Fruit fly (Drosophila melanogaster) whole organism, embryonic: ENCODE measurements around the gene CG31775.
A peak's percentile ranks its signal among the peaks of the same experiment; 100 is the strongest.

Source experiments
- Ada2b ChIP-seq: fragments of 200-800 bp; sonication (Bioruptor generic); IDR thresholded peaks from 2 replicates; pipeline ENCODE4 v1.3.6; 2022; ENCODE audit warnings: missing biosample characterization, missing genetic modification characterization
- CG10267 ChIP-seq: fragments of 200-800 bp; sonication (Bioruptor generic); optimal IDR thresholded peaks from 2 replicates; lab custom pipeline; 2018; ENCODE audit warnings: missing biosample characterization, mild to moderate bottlenecking, missing genetic modification characterization, moderate library complexity
- CG11456 ChIP-seq: fragments of 200-800 bp; sonication (Bioruptor generic); IDR thresholded peaks from 3 replicates; pipeline ENCODE4 v1.3.6; 2022; ENCODE audit warnings: missing biosample characterization, missing genetic modification characterization
- CG11723 ChIP-seq: fragments of 200-800 bp; sonication (Bioruptor generic); optimal IDR thresholded peaks from 2 replicates; lab custom pipeline; 2017; ENCODE audit warnings: missing biosample characterization, mild to moderate bottlenecking, missing genetic modification characterization
- CG12104 ChIP-seq: fragments of 200-800 bp; sonication (Bioruptor generic); optimal IDR thresholded peaks from 3 replicates; lab custom pipeline; 2016; ENCODE audit warnings: missing biosample characterization, missing genetic modification characterization
- CG14965 ChIP-seq: fragments of 200-800 bp; sonication (Bioruptor generic); optimal IDR thresholded peaks from 2 replicates; lab custom pipeline; 2016; ENCODE audit warnings: missing biosample characterization, missing genetic modification characterization, borderline replicate concordance
- CG1602 ChIP-seq: fragments of 200-800 bp; sonication (Bioruptor generic); optimal IDR thresholded peaks from 3 replicates; lab custom pipeline; 2016; ENCODE audit warnings: missing biosample characterization, missing genetic modification characterization
- CG16815 ChIP-seq: fragments of 200-800 bp; sonication (Bioruptor generic); optimal IDR thresholded peaks from 3 replicates; lab custom pipeline; 2017; ENCODE audit warnings: missing biosample characterization, mild to moderate bottlenecking, missing genetic modification characterization
- CG18476 ChIP-seq: fragments of 200-800 bp; sonication (Bioruptor generic); optimal IDR thresholded peaks from 2 replicates; lab custom pipeline; 2016; ENCODE audit warnings: missing biosample characterization, mild to moderate bottlenecking, missing genetic modification characterization
- CG2120 ChIP-seq: fragments of 200-800 bp; sonication (Bioruptor generic); optimal IDR thresholded peaks from 3 replicates; lab custom pipeline; 2016; ENCODE audit warnings: missing biosample characterization, missing genetic modification characterization
- CG3407 ChIP-seq: fragments of 200-800 bp; sonication (Bioruptor generic); optimal IDR thresholded peaks from 2 replicates; lab custom pipeline; 2018; ENCODE audit warnings: missing biosample characterization, mild to moderate bottlenecking, missing genetic modification characterization
- CG3726 ChIP-seq: fragments of 200-800 bp; sonication (Bioruptor generic); IDR thresholded peaks from 3 replicates; pipeline ENCODE4, ENCODE4 v1.3.6; 2022; ENCODE audit warnings: missing biosample characterization, missing genetic modification characterization
- CG3838 ChIP-seq: fragments of 200-800 bp; sonication (Bioruptor generic); optimal IDR thresholded peaks from 3 replicates; lab custom pipeline; 2016; ENCODE audit warnings: missing biosample characterization, missing genetic modification characterization
- CG4820 ChIP-seq: fragments of 200-800 bp; sonication (Bioruptor generic); optimal IDR thresholded peaks from 3 replicates; lab custom pipeline; 2016; ENCODE audit warnings: missing biosample characterization, missing genetic modification characterization
- CG6791 ChIP-seq: fragments of 200-800 bp; sonication (Bioruptor generic); IDR thresholded peaks from 3 replicates; pipeline ENCODE4 v1.3.6; 2022; ENCODE audit warnings: missing biosample characterization, missing genetic modification characterization; ENCODE audit not compliant: partially characterized antibody
- CG7271 ChIP-seq: fragments of 200-800 bp; sonication (Bioruptor generic); optimal IDR thresholded peaks from 2 replicates; lab custom pipeline; 2018; ENCODE audit warnings: missing biosample characterization, mild to moderate bottlenecking, missing genetic modification characterization, moderate library complexity
- CG9437 ChIP-seq: fragments of 200-800 bp; sonication (Bioruptor generic); optimal IDR thresholded peaks from 2 replicates; lab custom pipeline; 2018; ENCODE audit warnings: missing biosample characterization, mild to moderate bottlenecking, missing genetic modification characterization
- CG9727 ChIP-seq: fragments of 200-800 bp; sonication (Bioruptor generic); optimal IDR thresholded peaks from 3 replicates; lab custom pipeline; 2017; ENCODE audit warnings: missing biosample characterization, mild to moderate bottlenecking, missing genetic modification characterization
- CG9817 ChIP-seq: fragments of 200-800 bp; sonication (Bioruptor generic); optimal IDR thresholded peaks from 2 replicates; lab custom pipeline; 2018; ENCODE audit warnings: missing biosample characterization, mild to moderate bottlenecking, missing genetic modification characterization, moderate library complexity
- CkIIα-i1 ChIP-seq: fragments of 200-800 bp; sonication (Bioruptor generic); IDR thresholded peaks from 2 replicates; pipeline ENCODE4 v1.3.6; 2022; ENCODE audit warnings: missing biosample characterization, missing genetic modification characterization
- Dfd ChIP-seq, 2 experiments: fragments of >200 bp; optimal IDR thresholded peaks; 2 replicates each; lab custom pipeline; 2017; ENCODE audit warnings: missing biosample characterization in 2 of 2, missing genetic modification characterization in 2 of 2
- Lim3 ChIP-seq: fragments of 200-800 bp; sonication (Bioruptor generic); IDR thresholded peaks from 2 replicates; pipeline ENCODE4 v1.3.6; 2022; ENCODE audit warnings: missing biosample characterization, missing genetic modification characterization
- Med ChIP-seq: fragments of 200-800 bp; sonication (Bioruptor generic); peaks from one replicate; lab custom pipeline; 2016; ENCODE audit warnings: missing biosample characterization, missing genetic modification characterization, mild to moderate bottlenecking, inconsistent platforms, moderate library complexity
- Meics ChIP-seq: fragments of 200-800 bp; sonication (Bioruptor generic); optimal IDR thresholded peaks from 2 replicates; lab custom pipeline; 2017; ENCODE audit warnings: missing biosample characterization, mild to moderate bottlenecking, missing genetic modification characterization
- Neu2 ChIP-seq: fragments of 200-800 bp; sonication (Bioruptor generic); optimal IDR thresholded peaks from 3 replicates; lab custom pipeline; 2016; ENCODE audit warnings: missing biosample characterization, missing genetic modification characterization, borderline replicate concordance
- NfI ChIP-seq: fragments of 200-800 bp; sonication (Bioruptor generic); optimal IDR thresholded peaks from 3 replicates; lab custom pipeline; 2018; ENCODE audit warnings: missing biosample characterization, mild to moderate bottlenecking, missing genetic modification characterization, moderate library complexity
- PHDP ChIP-seq: fragments of 200-800 bp; sonication (Bioruptor generic); optimal IDR thresholded peaks from 3 replicates; lab custom pipeline; 2018; ENCODE audit warnings: missing biosample characterization, mild to moderate bottlenecking, missing genetic modification characterization, moderate library complexity
- Ptx1 ChIP-seq: fragments of 200-800 bp; sonication (Bioruptor generic); IDR thresholded peaks from 2 replicates; pipeline ENCODE4 v1.3.6; 2022; ENCODE audit warnings: missing biosample characterization, missing genetic modification characterization
- Trl ChIP-seq, 3 experiments: fragments of >200 bp in 2 of 3; fragments of 200-800 bp in 1 of 3; sonication (Bioruptor generic) in 1 of 3; optimal IDR thresholded peaks; 2 replicates in 1 of 3; 3 replicates in 2 of 3; lab custom pipeline; 2016 to 2017; ENCODE audit warnings: missing biosample characterization in 1 of 3, missing genetic modification characterization in 1 of 3
- ase ChIP-seq: fragments of 200-800 bp; sonication (Bioruptor generic); IDR thresholded peaks from 3 replicates; pipeline ENCODE4 v1.3.6; 2022; ENCODE audit warnings: missing biosample characterization, missing genetic modification characterization
- az2 ChIP-seq: fragments of 200-800 bp; sonication (Bioruptor generic); optimal IDR thresholded peaks from 3 replicates; lab custom pipeline; 2016; ENCODE audit warnings: missing biosample characterization, missing genetic modification characterization
- caup ChIP-seq: fragments of 200-800 bp; sonication (Bioruptor generic); optimal IDR thresholded peaks from 3 replicates; lab custom pipeline; 2017; ENCODE audit warnings: missing biosample characterization, mild to moderate bottlenecking, missing genetic modification characterization, moderate library complexity; ENCODE audit not compliant: severe bottlenecking
- chif ChIP-seq, 2 experiments: fragments of 200-800 bp; sonication (Bioruptor generic); optimal IDR thresholded peaks; 3 replicates each; lab custom pipeline; 2016; ENCODE audit warnings: missing biosample characterization in 2 of 2, missing genetic modification characterization in 2 of 2
- chm ChIP-seq: fragments of 200-800 bp; sonication (Bioruptor generic); IDR thresholded peaks from 2 replicates; pipeline ENCODE4 v1.3.6; 2022; ENCODE audit warnings: missing biosample characterization, missing genetic modification characterization
- dmrt99B ChIP-seq: fragments of 200-800 bp; sonication (Bioruptor generic); optimal IDR thresholded peaks from 2 replicates; lab custom pipeline; 2018; ENCODE audit warnings: missing biosample characterization, mild to moderate bottlenecking, missing genetic modification characterization, moderate library complexity
- gem ChIP-seq: fragments of 200-800 bp; sonication (Bioruptor generic); optimal IDR thresholded peaks from 2 replicates; lab custom pipeline; 2019; ENCODE audit warnings: missing biosample characterization, mild to moderate bottlenecking, missing genetic modification characterization, moderate library complexity
- grau ChIP-seq: fragments of 200-800 bp; optimal IDR thresholded peaks from 3 replicates; lab custom pipeline; 2019; ENCODE audit warnings: missing biosample characterization, mild to moderate bottlenecking, missing genetic modification characterization, moderate library complexity
- ken ChIP-seq: fragments of 200-800 bp; sonication (Bioruptor generic); IDR thresholded peaks from 3 replicates; pipeline ENCODE4 v1.3.6; 2022; ENCODE audit warnings: missing biosample characterization, missing genetic modification characterization
- lola ChIP-seq, 3 experiments: fragments of >200 bp in 2 of 3; fragments of 200-800 bp in 1 of 3; sonication (Bioruptor generic) in 1 of 3; optimal IDR thresholded peaks; 2 replicates each; lab custom pipeline; 2017 to 2019; ENCODE audit warnings: missing biosample characterization in 3 of 3, missing genetic modification characterization in 3 of 3, mild to moderate bottlenecking in 1 of 3, moderate library complexity in 1 of 3
- odd ChIP-seq: fragments of 200-800 bp; sonication (Bioruptor generic); optimal IDR thresholded peaks from 2 replicates; lab custom pipeline; 2017; ENCODE audit warnings: missing biosample characterization, mild to moderate bottlenecking, missing genetic modification characterization
- onecut ChIP-seq: fragments of 200-800 bp; sonication (Bioruptor generic); IDR thresholded peaks from 2 replicates; pipeline ENCODE4 v1.3.6; 2022; ENCODE audit warnings: missing biosample characterization, missing genetic modification characterization
- org-1 ChIP-seq: fragments of 200-800 bp; sonication (Bioruptor generic); optimal IDR thresholded peaks from 2 replicates; lab custom pipeline; 2017; ENCODE audit warnings: missing biosample characterization, missing genetic modification characterization
- pho ChIP-seq: fragments of 200-800 bp; sonication (Bioruptor generic); optimal IDR thresholded peaks from 2 replicates; lab custom pipeline; 2016; ENCODE audit warnings: missing biosample characterization, missing genetic modification characterization
- psq ChIP-seq: fragments of 200-800 bp; sonication (Bioruptor generic); optimal IDR thresholded peaks from 2 replicates; lab custom pipeline; 2017; ENCODE audit warnings: missing biosample characterization, missing genetic modification characterization
- ranshi ChIP-seq: fragments of 200-800 bp; sonication (Bioruptor generic); IDR thresholded peaks from 2 replicates; pipeline ENCODE4 v1.3.6; 2022; ENCODE audit warnings: missing biosample characterization, missing genetic modification characterization
- schlank ChIP-seq: fragments of 200-800 bp; sonication (Bioruptor generic); optimal IDR thresholded peaks from 2 replicates; lab custom pipeline; 2018; ENCODE audit warnings: missing biosample characterization, mild to moderate bottlenecking, missing genetic modification characterization
- sisA ChIP-seq: fragments of 200-800 bp; sonication (Bioruptor generic); IDR thresholded peaks from 2 replicates; pipeline ENCODE4 v1.3.6; 2022; ENCODE audit warnings: missing biosample characterization, missing genetic modification characterization
- wek ChIP-seq: fragments of 200-800 bp; sonication (Bioruptor generic); optimal IDR thresholded peaks from 3 replicates; lab custom pipeline; 2018; ENCODE audit warnings: missing biosample characterization, mild to moderate bottlenecking, missing genetic modification characterization, moderate library complexity
- z ChIP-seq: fragments of 200-800 bp; sonication (Bioruptor generic); IDR thresholded peaks from 3 replicates; pipeline ENCODE4 v1.3.6; 2022; ENCODE audit warnings: missing biosample characterization, missing genetic modification characterization
- zf30C ChIP-seq: fragments of 200-800 bp; sonication (Bioruptor generic); optimal IDR thresholded peaks from 3 replicates; lab custom pipeline; 2018; ENCODE audit warnings: missing biosample characterization, mild to moderate bottlenecking, missing genetic modification characterization

The CG31775 gene

dm6 chr2L:14701495-14701894 lies 36.1 kb downstream of the CG31775 start (continued):
- TF ChIP-seq z (GFP tag; lab: Robert Waterston, UW) (no peak), wek (GFP tag; lab: Kevin White, UChicago) (peak; percentile 3), caup (GFP tag; lab: Kevin White, UChicago) (no peak), CG10267 (tag; lab: Kevin White, UChicago) (peak; percentile 18), zf30C (GFP tag; lab: Kevin White, UChicago) (peak; percentile 40), Ptx1 (peak; percentile 61), pho (GFP tag; lab: Kevin White, UChicago) (no peak), ranshi (GFP tag; lab: Robert Waterston, UW) (peak; percentile 78), CG18476 (GFP tag; lab: Kevin White, UChicago) (peak; percentile 19), schlank (tag; lab: Kevin White, UChicago) (no peak), CG3838 (GFP tag; lab: Kevin White, UChicago) (no peak), Meics (no peak), CG7271 (tag; lab: Kevin White, UChicago) (no peak), CG4820 (peak; percentile 72), CG2120 (GFP tag; lab: Kevin White, UChicago) (no peak), CkIIα-i1 (no peak), gem (peak; percentile 82), Med (GFP tag; lab: Kevin White, UChicago) (peak; percentile 84), dmrt99B (tag; lab: Kevin White, UChicago) (peak; percentile 60), sisA (GFP tag; lab: Robert Waterston, UW) (peak; percentile 85), chif (GFP tag; optimal IDR thresholded peaks at IDR 0.05; lab: Kevin White, UChicago) (peak in 1 of 2 experiments; percentile 50), grau (tag; lab: Kevin White, UChicago) (peak; percentile 57), CG9817 (tag; lab: Kevin White, UChicago) (peak; percentile 8), CG11723 (GFP tag; lab: Kevin White, UChicago) (peak; percentile 36), Trl (optimal IDR thresholded peaks at IDR 0.05; lab: Kevin White, UChicago) (no peak), Trl (GFP tag; optimal IDR thresholded peaks at IDR 0.05; lab: Kevin White, UChicago) (no peak), CG16815 (GFP tag; lab: Kevin White, UChicago) (peak; percentile 38), CG3726 (GFP tag; lab: Robert Waterston, UW) (no peak), az2 (peak; percentile 74), Dfd (GFP tag; optimal IDR thresholded peaks at IDR 0.05; lab: Kevin White, UChicago) (no peak), CG9727 (GFP tag; lab: Kevin White, UChicago) (peak; percentile 61), Neu2 (no peak), psq (GFP tag; lab: Kevin White, UChicago) (peak; percentile 21), CG11456 (GFP tag; lab: Robert Waterston, UW) (peak; percentile 56; the same call in 1 of the 3 replicates), CG12104 (GFP tag; lab: Kevin White, UChicago) (peak; percentile 3), CG3407 (GFP tag; lab: Kevin White, UChicago) (peak; percentile 70), CG9437 (GFP tag; lab: Kevin White, UChicago) (peak; percentile 34), Lim3 (GFP tag; lab: Robert Waterston, UW) (peak; percentile 36; the same call in 1 of the 2 replicates), CG6791 (GFP tag; lab: Robert Waterston, UW) (no peak), lola (GFP tag; optimal IDR thresholded peaks at IDR 0.05; lab: Kevin White, UChicago) (peak in 1 of 3 experiments; percentile 67), odd (GFP tag; lab: Kevin White, UChicago) (no peak), CG14965 (GFP tag; lab: Kevin White, UChicago) (no peak), NfI (GFP tag; lab: Kevin White, UChicago) (peak; percentile 34), CG1602 (GFP tag; lab: Kevin White, UChicago) (peak; percentile 57), ase (GFP tag; lab: Robert Waterston, UW) (no peak), onecut (GFP tag; lab: Robert Waterston, UW) (peak; percentile 44; the same call in 1 of the 2 replicates), Ada2b (GFP tag; lab: Robert Waterston, UW) (peak; percentile 58), ken (GFP tag; lab: Robert Waterston, UW) (peak; percentile 61; the same call in 2 of the 3 replicates), chm (GFP tag; lab: Robert Waterston, UW) (peak; percentile 76; the same call in 1 of the 2 replicates), PHDP (tag; lab: Kevin White, UChicago) (peak; percentile 54), org-1 (GFP tag; lab: Kevin White, UChicago) (peak; percentile 31)
